Worm (Caenorhabditis elegans) whole organism, L4/young adult: Measurements from ENCODE around the gene Y49E10.29.

Source experiments
- dao-5 ChIP-seq: sonication (generic microtip); optimal IDR thresholded peaks from 2 replicates; lab custom pipeline; 2016; ENCODE audit warnings: missing genotype, missing genetic modification characterization, moderate library complexity, missing compliant biosample characterization
- him-1 ChIP-seq: sonication (generic microtip); optimal IDR thresholded peaks from 2 replicates; lab custom pipeline; 2016; ENCODE audit warnings: missing genotype, missing genetic modification reagents, missing genetic modification characterization, missing compliant biosample characterization

DNA sequence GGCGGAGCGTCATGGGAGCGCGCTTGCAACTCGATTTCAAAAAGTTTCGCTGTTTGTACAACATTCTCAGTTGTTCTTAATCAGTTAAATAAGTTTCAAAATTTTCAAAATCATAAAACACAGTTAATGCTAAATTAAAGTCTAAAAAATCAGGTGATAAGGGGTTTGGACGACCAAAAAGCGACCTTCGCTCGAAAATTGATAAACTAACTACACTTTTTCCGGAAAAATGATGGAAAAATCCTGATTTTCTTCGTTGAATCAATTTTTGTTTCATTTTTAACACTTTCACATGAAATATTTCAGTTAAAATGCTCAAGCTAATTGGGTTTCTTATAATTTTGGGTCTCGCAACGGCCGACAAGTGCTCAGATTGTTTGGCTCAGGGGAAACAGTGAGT, 38.8 kb upstream of the Y49E10.29 start, which contains the start of gene Y49E10.16:
- no peak for TF ChIP-seq him-1 (tag; lab: Kevin White, UChicago)
- no peak for TF ChIP-seq dao-5 (tag; lab: Kevin White, UChicago)
